Fruit fly (Drosophila melanogaster) whole organism, embryonic: ENCODE data around the gene CG17108.

ENCODE experiments used
- CG14441 ChIP-seq: fragments of 200-800 bp; sonication (Bioruptor generic); IDR thresholded peaks from 2 replicates; pipeline ENCODE4 v1.3.6; 2022; ENCODE audit warnings: missing biosample characterization, missing genetic modification characterization
- CG17361 ChIP-seq: fragments of 200-800 bp; sonication (Bioruptor generic); IDR thresholded peaks from 3 replicates; pipeline ENCODE4 v1.3.6; 2022; ENCODE audit warnings: missing biosample characterization, missing genetic modification characterization
- CG17829 ChIP-seq: fragments of 200-800 bp; optimal IDR thresholded peaks from 2 replicates; lab custom pipeline; 2019; ENCODE audit warnings: missing biosample characterization, mild to moderate bottlenecking, missing genetic modification characterization, moderate library complexity
- CG31388 ChIP-seq: fragments of 200-800 bp; sonication (Bioruptor generic); optimal IDR thresholded peaks from 2 replicates; lab custom pipeline; 2016; ENCODE audit warnings: missing biosample characterization, missing genetic modification characterization
- HHEX ChIP-seq: fragments of 200-800 bp; sonication (Bioruptor generic); optimal IDR thresholded peaks from 3 replicates; lab custom pipeline; 2017; ENCODE audit warnings: missing biosample characterization, mild to moderate bottlenecking, missing genetic modification characterization, missing genetic modification reagents
- Hsf ChIP-seq: fragments of 200-800 bp; sonication (Bioruptor generic); optimal IDR thresholded peaks from 3 replicates; lab custom pipeline; 2016; ENCODE audit warnings: missing biosample characterization, missing genetic modification characterization
- Rx ChIP-seq: fragments of 200-800 bp; sonication (Bioruptor generic); IDR thresholded peaks from 2 replicates; pipeline ENCODE4 v1.3.6; 2022; ENCODE audit warnings: missing biosample characterization, missing genetic modification characterization
- Side ChIP-seq: fragments of 200-800 bp; sonication (Bioruptor generic); optimal IDR thresholded peaks from 2 replicates; lab custom pipeline; 2016; ENCODE audit warnings: missing biosample characterization, missing genetic modification characterization
- rib ChIP-seq: fragments of 200-800 bp; sonication (Bioruptor generic); IDR thresholded peaks from 2 replicates; pipeline ENCODE4 v1.3.6; 2022; ENCODE audit warnings: missing biosample characterization, missing genetic modification characterization

- TF ChIP-seq rib = no peak
- no peak for TF ChIP-seq HHEX (GFP tag; lab: Kevin White, UChicago)
- peak; percentile 66 for TF ChIP-seq CG17361 (GFP tag; lab: Robert Waterston, UW)
- TF ChIP-seq CG31388 (GFP tag; lab: Kevin White, UChicago) = no peak
- no peak for TF ChIP-seq Rx (GFP tag; lab: Robert Waterston, UW)
- TF ChIP-seq Hsf (GFP tag; lab: Kevin White, UChicago) = no peak
- peak; percentile 27 for TF ChIP-seq CG17829 (tag; lab: Kevin White, UChicago)
- TF ChIP-seq CG14441 (GFP tag; lab: Robert Waterston, UW) = no peak
- no peak for TF ChIP-seq Side
Observed at dm6 chr2L:10689221-10690034, 4.5 kb downstream of the CG17108 start, which contains the start of gene CG7294.
